Fruit fly (Drosophila melanogaster) Kc167 (cell line): Measurements from ENCODE around the gene CG5281.

Source experiments
- Myc ChIP-seq: fragments of >200 bp; optimal IDR thresholded peaks from 2 replicates; lab custom pipeline; 2017; ENCODE audit warnings: missing external identifiers
- Sin3A ChIP-seq: fragments of >200 bp; optimal IDR thresholded peaks from 2 replicates; lab custom pipeline; 2018; ENCODE audit warnings: missing external identifiers
- h ChIP-seq: fragments of >200 bp; optimal IDR thresholded peaks from 3 replicates; lab custom pipeline; 2018; ENCODE audit warnings: missing external identifiers
- insv ChIP-seq: fragments of >200 bp; optimal IDR thresholded peaks from 3 replicates; lab custom pipeline; 2018; ENCODE audit warnings: missing external identifiers
- psq ChIP-seq: fragments of >200 bp; optimal IDR thresholded peaks from 2 replicates; lab custom pipeline; 2017; ENCODE audit warnings: missing external identifiers
- ttk ChIP-seq: sonication (Bioruptor generic); optimal IDR thresholded peaks from 2 replicates; lab custom pipeline; 2017; ENCODE audit warnings: missing external identifiers

The CG5281 gene

dm6 chr3R:11431395-11431977, 4.2 kb upstream of the CG5281 start, which contains the start of the genes RpL24-like and CG5276:
RpL24-like (minus strand) TSS chr3R:11431582.
CG5276 (plus strand) TSS chr3R:11431738.
- no peak for TF ChIP-seq insv
- no peak for TF ChIP-seq Sin3A (lab: Kevin White, UChicago)
- no peak for TF ChIP-seq ttk (lab: Kevin White, UChicago)
- TF ChIP-seq h (lab: Kevin White, UChicago): no peak
- TF ChIP-seq Myc (lab: Kevin White, UChicago): no peak
- no peak for TF ChIP-seq psq (lab: Kevin White, UChicago)

DNA sequence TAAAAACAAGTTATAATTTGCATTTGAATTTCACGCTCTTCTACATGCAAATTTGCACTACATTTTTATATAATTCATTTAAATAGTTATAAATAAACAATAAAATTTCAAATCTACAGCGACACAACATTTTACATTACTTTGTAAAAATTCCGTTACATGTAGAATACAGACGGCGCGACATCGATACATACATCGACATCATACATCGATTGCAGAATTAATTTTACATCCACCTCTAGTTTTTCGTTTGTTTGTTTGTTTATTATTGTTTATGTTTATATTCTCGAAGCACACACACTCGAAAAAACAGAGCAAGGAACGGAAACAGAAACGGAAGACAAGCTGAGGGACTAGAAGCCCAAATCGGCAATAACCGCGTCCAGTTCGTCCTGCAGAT, 1.9 kb downstream of the CG5281 start, which contains the start of gene CG17230:
TSS of gene CG17230 (plus strand) at position 258 of the 400 bp plus-strand sequence.
- TF ChIP-seq h (lab: Kevin White, UChicago) (no peak), Myc (lab: Kevin White, UChicago) (no peak)

- TF ChIP-seq h (lab: Kevin White, UChicago): no peak
- no peak for TF ChIP-seq Sin3A (lab: Kevin White, UChicago)
- no peak for TF ChIP-seq Myc (lab: Kevin White, UChicago)
- no peak for TF ChIP-seq psq (lab: Kevin White, UChicago)
- TF ChIP-seq insv: no peak
- no peak for TF ChIP-seq ttk (lab: Kevin White, UChicago)
These were observed 5.4 kb downstream of the CG5281 start for dm6 chr3R:11441038-11441437.

dm6 chr3R:11449688-11450087, 14.0 kb downstream of the CG5281 start:
- TF ChIP-seq psq (lab: Kevin White, UChicago): no peak
- no peak for TF ChIP-seq Sin3A (lab: Kevin White, UChicago)
- no peak for TF ChIP-seq insv
- no peak for TF ChIP-seq ttk (lab: Kevin White, UChicago)
- TF ChIP-seq Myc (lab: Kevin White, UChicago): no peak
- TF ChIP-seq h (lab: Kevin White, UChicago): no peak

- TF ChIP-seq ttk (lab: Kevin White, UChicago) (no peak), Sin3A (lab: Kevin White, UChicago) (no peak), insv (no peak), psq (lab: Kevin White, UChicago) (no peak), h (lab: Kevin White, UChicago) (no peak), Myc (lab: Kevin White, UChicago) (no peak)
These were observed 15.7 kb downstream of the CG5281 start, which contains the start of gene sals for dm6 chr3R:11451207-11451841. sals (minus strand) TSS chr3R:11451791.

DNA sequence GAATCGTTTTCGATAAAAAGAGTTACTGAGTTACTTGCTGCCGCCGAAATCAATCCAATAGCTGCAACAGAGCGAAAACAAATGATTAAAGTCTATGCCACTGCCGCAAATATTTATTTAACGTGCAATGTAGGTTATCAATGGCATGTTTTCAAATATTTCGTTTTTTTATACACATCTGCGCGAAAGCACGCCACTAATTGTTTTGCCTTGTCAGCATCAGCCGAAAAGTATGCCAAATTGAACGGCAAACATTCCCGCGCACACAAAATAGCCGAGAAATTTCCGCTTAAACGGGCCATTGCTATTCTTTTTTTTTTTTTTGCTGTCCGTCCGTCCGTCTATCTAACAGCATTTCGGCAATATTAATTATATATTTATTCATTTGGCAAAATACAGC, 16.4 kb downstream of the CG5281 start:
- TF ChIP-seq psq (lab: Kevin White, UChicago) (no peak), h (lab: Kevin White, UChicago) (no peak), Sin3A (lab: Kevin White, UChicago) (no peak), ttk (lab: Kevin White, UChicago) (no peak), insv (no peak), Myc (lab: Kevin White, UChicago) (no peak)

DNA sequence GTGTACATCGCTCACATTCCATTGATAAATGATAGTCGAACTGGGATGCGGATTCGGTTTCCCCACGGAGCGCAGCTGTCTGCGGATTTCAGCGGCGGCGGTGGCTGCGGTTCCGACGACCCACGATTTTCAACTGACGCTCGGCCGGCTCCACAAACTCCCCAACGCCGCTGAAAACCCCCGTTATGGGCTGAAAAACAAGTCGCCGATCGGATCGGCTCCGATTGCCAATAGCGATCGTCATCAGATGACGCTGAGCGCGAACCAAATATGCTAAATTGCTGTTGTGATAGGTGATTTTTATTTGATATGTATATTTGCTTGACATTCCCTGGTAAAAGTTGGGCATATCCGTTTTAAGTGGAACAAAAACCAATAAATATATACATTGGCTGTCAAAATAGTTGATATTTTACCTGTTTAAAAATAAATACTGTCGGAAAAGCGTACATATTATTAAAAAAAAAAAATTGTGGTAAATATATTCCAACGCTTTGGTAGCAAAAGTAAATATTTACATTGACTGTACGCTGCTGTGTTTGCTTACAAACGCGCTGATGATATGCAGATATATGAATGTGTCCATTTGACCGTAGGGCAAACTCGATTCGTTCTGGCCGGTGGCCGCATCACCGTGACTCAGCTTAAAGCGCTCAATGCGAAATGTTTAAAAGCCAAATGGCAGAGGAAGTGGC, 18.7 kb downstream of the CG5281 start:
- TF ChIP-seq psq (lab: Kevin White, UChicago) (no peak), Myc (lab: Kevin White, UChicago) (no peak), h (lab: Kevin White, UChicago) (no peak), Sin3A (lab: Kevin White, UChicago) (no peak), insv (no peak), ttk (lab: Kevin White, UChicago) (no peak)

dm6 chr3R:11456539-11456938, 20.9 kb downstream of the CG5281 start:
- TF ChIP-seq Sin3A (lab: Kevin White, UChicago) (no peak), ttk (lab: Kevin White, UChicago) (no peak), Myc (lab: Kevin White, UChicago) (no peak), psq (lab: Kevin White, UChicago) (no peak), insv (no peak), h (lab: Kevin White, UChicago) (no peak)

DNA sequence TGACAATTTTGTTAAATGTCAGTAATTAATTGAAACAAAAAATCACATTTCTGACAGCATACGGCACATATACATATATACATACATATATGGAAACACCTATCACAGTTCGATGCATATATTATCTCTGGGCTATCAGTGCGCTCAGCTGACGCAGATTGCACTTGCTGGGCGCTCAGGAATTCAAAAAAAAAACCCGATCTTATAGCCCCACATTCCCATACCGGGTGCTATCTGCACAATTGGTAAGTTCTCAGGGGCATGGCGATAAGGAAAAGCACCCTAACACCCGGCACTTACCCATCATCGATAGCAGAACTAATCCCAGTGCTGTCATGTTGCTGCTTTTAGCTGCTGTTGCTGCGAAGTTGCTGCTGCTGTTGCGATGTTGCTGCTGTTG, 21.6 kb downstream of the CG5281 start:
- no peak for TF ChIP-seq Myc (lab: Kevin White, UChicago)
- TF ChIP-seq psq (lab: Kevin White, UChicago): no peak
- TF ChIP-seq insv: no peak
- TF ChIP-seq Sin3A (lab: Kevin White, UChicago): no peak
- TF ChIP-seq h (lab: Kevin White, UChicago): no peak
- no peak for TF ChIP-seq ttk (lab: Kevin White, UChicago)

- no peak for TF ChIP-seq Myc (lab: Kevin White, UChicago)
- TF ChIP-seq Sin3A (lab: Kevin White, UChicago): no peak
These were observed 22.6 kb downstream of the CG5281 start for dm6 chr3R:11458022-11458850.

DNA sequence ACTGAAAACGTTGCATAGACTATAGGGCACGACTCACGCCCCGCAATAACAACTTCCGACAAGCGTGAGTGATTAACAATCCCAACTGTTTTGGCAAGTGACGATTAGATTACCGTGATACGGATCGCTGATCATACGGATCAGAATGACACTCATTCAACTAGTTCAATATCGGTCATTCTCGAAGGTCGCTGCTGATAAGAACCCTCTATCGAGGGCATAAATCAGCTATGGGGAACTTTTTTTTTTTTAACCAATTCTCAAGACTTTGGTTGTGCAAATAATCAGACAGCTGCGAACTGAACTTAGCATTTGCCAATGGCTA, 23.2 kb downstream of the CG5281 start:
- no peak for TF ChIP-seq psq (lab: Kevin White, UChicago)
- no peak for TF ChIP-seq Myc (lab: Kevin White, UChicago)
- no peak for TF ChIP-seq Sin3A (lab: Kevin White, UChicago)
- no peak for TF ChIP-seq h (lab: Kevin White, UChicago)
- TF ChIP-seq insv: no peak
- TF ChIP-seq ttk (lab: Kevin White, UChicago): no peak
